Worm (Caenorhabditis elegans): ENCODE data around the gene cgt-2.

Gene cgt-2

ce11 chrX:17682280-17682679, 12.8 kb upstream of the cgt-2 start:
- TF ChIP-seq med-1 (GFP tag; optimal IDR thresholded peaks at IDR 0.05; ENCODE audit: insufficient read depth), result no peak
- no peak for TF ChIP-seq ztf-23 (GFP tag; IDR thresholded peaks at IDR 0.05)
- no peak for TF ChIP-seq ref-1 (GFP tag; conservative IDR thresholded peaks at IDR 0.05)
- TF ChIP-seq flt-1 (GFP tag; IDR thresholded peaks at IDR 0.05), result no peak
- TF ChIP-seq cog-1 (tag; optimal IDR thresholded peaks at IDR 0.05), result no peak
- TF ChIP-seq ztf-29 (GFP tag; IDR thresholded peaks at IDR 0.05), result no peak
- TF ChIP-seq T22C8.4 (GFP tag; IDR thresholded peaks at IDR 0.05), result no peak
- no peak for TF ChIP-seq tab-1 (GFP tag; IDR thresholded peaks at IDR 0.05)
- no peak for TF ChIP-seq klf-2 (GFP tag; conservative IDR thresholded peaks at IDR 0.05)

- TF ChIP-seq ztf-23 (GFP tag; IDR thresholded peaks at IDR 0.05) (no peak), klf-2 (GFP tag; conservative IDR thresholded peaks at IDR 0.05) (no peak), ref-1 (GFP tag; conservative IDR thresholded peaks at IDR 0.05) (no peak), T22C8.4 (GFP tag; IDR thresholded peaks at IDR 0.05) (no peak), tab-1 (GFP tag; IDR thresholded peaks at IDR 0.05) (no peak), flt-1 (GFP tag; IDR thresholded peaks at IDR 0.05) (no peak), cog-1 (tag; optimal IDR thresholded peaks at IDR 0.05) (no peak), ztf-29 (GFP tag; IDR thresholded peaks at IDR 0.05) (no peak), med-1 (GFP tag; optimal IDR thresholded peaks at IDR 0.05; ENCODE audit: insufficient read depth) (no peak)
Observed at ce11 chrX:17683698-17684097, 11.3 kb upstream of the cgt-2 start.

- TF ChIP-seq cog-1 (tag; optimal IDR thresholded peaks at IDR 0.05) (no peak), tab-1 (GFP tag; IDR thresholded peaks at IDR 0.05) (no peak), T22C8.4 (GFP tag; IDR thresholded peaks at IDR 0.05) (no peak), ztf-23 (GFP tag; IDR thresholded peaks at IDR 0.05) (no peak), ztf-29 (GFP tag; IDR thresholded peaks at IDR 0.05) (no peak), flt-1 (GFP tag; IDR thresholded peaks at IDR 0.05) (no peak), klf-2 (GFP tag; conservative IDR thresholded peaks at IDR 0.05) (no peak), ref-1 (GFP tag; conservative IDR thresholded peaks at IDR 0.05) (no peak), med-1 (GFP tag; optimal IDR thresholded peaks at IDR 0.05; ENCODE audit: insufficient read depth) (no peak)
Observed at ce11 chrX:17684767-17685166, 10.3 kb upstream of the cgt-2 start, which contains the start of gene T23E7.6. T23E7.6 (minus strand) TSS chrX:17684811.

ce11 chrX:17685959-17686358, 9.1 kb upstream of the cgt-2 start:
- TF ChIP-seq T22C8.4 (GFP tag; IDR thresholded peaks at IDR 0.05) (no peak), klf-2 (GFP tag; conservative IDR thresholded peaks at IDR 0.05) (no peak), med-1 (GFP tag; optimal IDR thresholded peaks at IDR 0.05; ENCODE audit: insufficient read depth) (no peak), ztf-23 (GFP tag; IDR thresholded peaks at IDR 0.05) (no peak), cog-1 (tag; optimal IDR thresholded peaks at IDR 0.05) (no peak), ref-1 (GFP tag; conservative IDR thresholded peaks at IDR 0.05) (no peak), flt-1 (GFP tag; IDR thresholded peaks at IDR 0.05) (no peak)

ce11 chrX:17702602-17703001, 7.6 kb downstream of the cgt-2 start:
- TF ChIP-seq klf-2 (GFP tag; conservative IDR thresholded peaks at IDR 0.05), result no peak
- no peak for TF ChIP-seq ref-1 (GFP tag; conservative IDR thresholded peaks at IDR 0.05)
- no peak for TF ChIP-seq flt-1 (GFP tag; IDR thresholded peaks at IDR 0.05)
- TF ChIP-seq cog-1 (tag; optimal IDR thresholded peaks at IDR 0.05), result no peak
- no peak for TF ChIP-seq T22C8.4 (GFP tag; IDR thresholded peaks at IDR 0.05)

- TF ChIP-seq T22C8.4 (GFP tag; IDR thresholded peaks at IDR 0.05) (no peak), cog-1 (tag; optimal IDR thresholded peaks at IDR 0.05) (no peak), ztf-29 (GFP tag; IDR thresholded peaks at IDR 0.05) (no peak), ztf-23 (GFP tag; IDR thresholded peaks at IDR 0.05) (no peak), flt-1 (GFP tag; IDR thresholded peaks at IDR 0.05) (no peak), ref-1 (GFP tag; conservative IDR thresholded peaks at IDR 0.05) (no peak), klf-2 (GFP tag; conservative IDR thresholded peaks at IDR 0.05) (no peak), med-1 (GFP tag; optimal IDR thresholded peaks at IDR 0.05; ENCODE audit: insufficient read depth) (no peak), tab-1 (GFP tag; IDR thresholded peaks at IDR 0.05) (no peak)
Observed at ce11 chrX:17711598-17711997, 16.6 kb downstream of the cgt-2 start, which contains the start of gene H11L12.1. H11L12.1 (minus strand) TSS chrX:17711698.

ce11 chrX:17714342-17715011, 19.4 kb downstream of the cgt-2 start, which contains the start of gene cTel55X.1:
cTel55X.1 (plus strand) TSS chrX:17714961.
- TF ChIP-seq ref-1 (GFP tag; conservative IDR thresholded peaks at IDR 0.05) (no peak), klf-2 (GFP tag; conservative IDR thresholded peaks at IDR 0.05) (no peak), T22C8.4 (GFP tag; IDR thresholded peaks at IDR 0.05) (no peak), ztf-23 (GFP tag; IDR thresholded peaks at IDR 0.05) (no peak), cog-1 (tag; optimal IDR thresholded peaks at IDR 0.05) (no peak)
